Worm (Caenorhabditis elegans): ENCODE data around the gene pps-1.

DNA sequence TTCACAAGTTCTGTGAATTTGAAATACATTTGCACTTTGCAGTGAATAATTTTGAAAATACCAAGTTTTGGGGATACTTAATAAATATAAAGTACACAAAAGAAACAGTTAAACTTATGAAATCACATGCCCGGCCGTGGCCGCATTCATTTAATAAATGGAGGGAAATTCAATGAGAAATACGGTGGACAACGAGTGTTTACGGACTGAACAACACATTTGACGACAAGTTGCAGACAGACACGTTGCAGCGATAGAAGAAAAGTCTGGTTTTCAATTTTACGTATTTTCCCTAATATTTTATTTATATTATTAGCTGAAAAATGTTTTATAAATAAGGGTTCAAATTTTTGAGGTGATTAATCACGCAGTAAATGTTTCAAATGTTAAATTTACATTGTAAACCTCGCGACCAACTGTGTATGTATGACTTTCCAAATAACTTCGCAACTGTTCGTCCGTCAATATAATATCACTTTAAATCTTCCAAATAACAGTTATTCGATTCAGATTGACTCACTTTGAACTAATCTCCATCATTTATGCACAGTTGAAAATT is 10.3 kb upstream of the pps-1 start, which contains the start of gene copg-1:
- peak; percentile 4 for TF ChIP-seq aly-2 (tag; optimal IDR thresholded peaks at IDR 0.05)
- TF ChIP-seq egl-27 (tag; optimal IDR thresholded peaks at IDR 0.05), result no peak
- TF ChIP-seq aha-1 (tag; optimal IDR thresholded peaks at IDR 0.05), result no peak
- peak; percentile 49 for TF ChIP-seq swsn-7 (tag; optimal IDR thresholded peaks at IDR 0.05)
